Worm (Caenorhabditis elegans): ENCODE measurements around the gene abhd-12.

DNA sequence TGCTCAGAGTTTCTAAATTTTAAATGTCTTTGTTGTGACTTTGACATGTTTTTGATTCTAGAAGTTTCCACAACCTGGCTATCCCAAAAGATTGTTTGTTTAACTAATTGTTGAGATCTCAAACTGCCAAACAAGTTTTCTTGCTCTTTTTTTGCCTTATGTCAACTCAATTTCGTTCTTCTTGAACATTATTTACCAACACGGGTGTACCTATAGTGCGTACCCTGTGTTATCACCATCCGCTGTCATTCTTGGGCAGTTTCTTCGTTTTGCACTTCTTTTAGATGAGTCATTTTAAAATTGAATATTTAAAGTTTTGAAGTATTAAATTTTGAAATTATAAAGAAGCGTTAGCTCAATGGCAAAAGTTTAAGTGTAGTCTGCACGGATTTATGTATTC lies 33.2 kb downstream of the abhd-12 start, which contains the start of gene sptl-2:
- TF ChIP-seq ztf-29 (GFP tag; IDR thresholded peaks at IDR 0.05) (no peak), flt-1 (GFP tag; IDR thresholded peaks at IDR 0.05) (no peak), T22C8.4 (GFP tag; IDR thresholded peaks at IDR 0.05) (no peak), ztf-23 (GFP tag; IDR thresholded peaks at IDR 0.05) (no peak), klf-2 (GFP tag; conservative IDR thresholded peaks at IDR 0.05) (no peak), ref-1 (GFP tag; conservative IDR thresholded peaks at IDR 0.05) (no peak), med-1 (GFP tag; optimal IDR thresholded peaks at IDR 0.05; ENCODE audit: insufficient read depth) (no peak), tab-1 (GFP tag; IDR thresholded peaks at IDR 0.05) (no peak), cog-1 (tag; optimal IDR thresholded peaks at IDR 0.05) (no peak)

Data from whole organism, midembryonic.